Fruit fly (Drosophila melanogaster) whole organism, wandering third instar larva: Measurements from ENCODE around the gene dsx-c73A.

Experiments
- Dfd ChIP-seq: fragments of >200 bp; optimal IDR thresholded peaks from 2 replicates; lab custom pipeline; 2017; ENCODE audit warnings: missing biosample characterization, missing genetic modification characterization
- GATAd ChIP-seq: sonication (Bioruptor generic); optimal IDR thresholded peaks from 2 replicates; lab custom pipeline; 2016; ENCODE audit warnings: missing biosample characterization, missing genetic modification characterization
- N ChIP-seq: fragments of >200 bp; optimal IDR thresholded peaks from 2 replicates; lab custom pipeline; 2018; ENCODE audit warnings: missing biosample characterization, missing external identifiers, missing genetic modification characterization
- Rel ChIP-seq, 2 experiments: fragments of 200-800 bp; sonication (Bioruptor generic) in 1 of 2; optimal IDR thresholded peaks; 2 replicates in 1 of 2; 3 replicates in 1 of 2; lab custom pipeline; 2016 to 2019; ENCODE audit warnings: mild to moderate bottlenecking in 2 of 2, missing biosample characterization in 2 of 2, missing genetic modification characterization in 2 of 2, moderate library complexity in 1 of 2
- br ChIP-seq: fragments of 200-800 bp; sonication (Bioruptor generic); optimal IDR thresholded peaks from 2 replicates; lab custom pipeline; 2016; ENCODE audit warnings: missing biosample characterization, missing genetic modification characterization
- brk ChIP-seq: fragments of 200-800 bp; sonication (Bioruptor generic); optimal IDR thresholded peaks from 2 replicates; lab custom pipeline; 2016; ENCODE audit warnings: missing biosample characterization, mild to moderate bottlenecking, missing genetic modification characterization
- dl ChIP-seq, 2 experiments: fragments of 175-275, 200-275 bp in 1 of 2; fragments of 200-275 bp in 1 of 2; sonication (Bioruptor generic); optimal IDR thresholded peaks; lab custom pipeline; 2018; ENCODE audit warnings: mild to moderate bottlenecking in 2 of 2, missing biosample characterization in 2 of 2, missing genetic modification characterization in 2 of 2, moderate library complexity in 2 of 2; ENCODE audit not compliant: partially characterized antibody in 2 of 2, insufficient read depth in 1 of 2
- foxo ChIP-seq, 2 experiments: fragments of 200-800 bp; sonication (Bioruptor generic); optimal IDR thresholded peaks; 2 replicates in 1 of 2; 3 replicates in 1 of 2; lab custom pipeline; 2016 to 2017; ENCODE audit warnings: missing biosample characterization in 2 of 2, missing genetic modification characterization in 2 of 2
- fru ChIP-seq: fragments of 200-800 bp; sonication (Bioruptor generic); optimal IDR thresholded peaks from 3 replicates; lab custom pipeline; 2016; ENCODE audit warnings: missing biosample characterization, mild to moderate bottlenecking, missing genetic modification characterization
- h ChIP-seq: fragments of 200-800 bp; sonication (Bioruptor generic); optimal IDR thresholded peaks from 3 replicates; lab custom pipeline; 2016; ENCODE audit warnings: missing biosample characterization, mild to moderate bottlenecking, missing genetic modification characterization
- lola ChIP-seq: fragments of >200 bp; optimal IDR thresholded peaks from 2 replicates; lab custom pipeline; 2017; ENCODE audit warnings: missing biosample characterization, missing genetic modification characterization
- tai ChIP-seq: sonication (Bioruptor generic); optimal IDR thresholded peaks from 2 replicates; lab custom pipeline; 2016; ENCODE audit warnings: missing biosample characterization, missing genetic modification characterization

- no peak for TF ChIP-seq lola (GFP tag; lab: Kevin White, UChicago)
- TF ChIP-seq Dfd (GFP tag; lab: Kevin White, UChicago) = no peak
- TF ChIP-seq h = peak; percentile 13
- no peak for TF ChIP-seq brk
- no peak for TF ChIP-seq br (GFP tag; lab: Kevin White, UChicago)
- no peak for TF ChIP-seq tai (GFP tag; lab: Kevin White, UChicago)
- TF ChIP-seq foxo (GFP tag; optimal IDR thresholded peaks at IDR 0.05; lab: Kevin White, UChicago) = peak in 1 of 2 experiments; percentile 29
- TF ChIP-seq N = no peak
- no peak for TF ChIP-seq Rel (GFP tag; optimal IDR thresholded peaks at IDR 0.05; lab: Kevin White, UChicago)
- TF ChIP-seq Rel (tag; optimal IDR thresholded peaks at IDR 0.05; lab: Kevin White, UChicago) = no peak
- TF ChIP-seq dl (GFP tag; optimal IDR thresholded peaks at IDR 0.05; lab: Kevin White, UChicago; ENCODE audit: insufficient read depth in 1 of 2, partially characterized antibody in 2 of 2) = no peak
- TF ChIP-seq GATAd = no peak
- TF ChIP-seq fru (GFP tag; lab: Kevin White, UChicago) = peak; percentile 54
These were observed 42.9 kb upstream of the dsx-c73A start for dm6 chr3L:16494651-16495074.
